Worm (Caenorhabditis elegans): ENCODE measurements around the gene irld-66.

irld-66 gene

ce11 chrII:2937852-2938251, 2.8 kb downstream of the irld-66 start, which contains the start of gene irld-65:
Gene irld-65 (minus strand): TSS chrII:2937952.
- no peak for TF ChIP-seq T26A5.8 (tag; optimal IDR thresholded peaks at IDR 0.05)
- TF ChIP-seq ets-4 (GFP tag; optimal IDR thresholded peaks at IDR 0.05) = no peak
- no peak for TF ChIP-seq Y67H2A.10 (GFP tag; conservative IDR thresholded peaks at IDR 0.05)
- no peak for TF ChIP-seq dox-1 (GFP tag; IDR thresholded peaks at IDR 0.05)
- no peak for TF ChIP-seq hlh-12 (tag; optimal IDR thresholded peaks at IDR 0.05)
- TF ChIP-seq hrde-1 (tag; optimal IDR thresholded peaks at IDR 0.05; ENCODE audit: borderline replicate concordance) = no peak
- TF ChIP-seq ceh-58 (GFP tag; IDR thresholded peaks at IDR 0.05) = no peak
- no peak for TF ChIP-seq D2030.7 (GFP tag; IDR thresholded peaks at IDR 0.05)
- no peak for TF ChIP-seq B0035.1 (tag; optimal IDR thresholded peaks at IDR 0.05)
- no peak for TF ChIP-seq unc-130 (GFP tag; optimal IDR thresholded peaks at IDR 0.05)
- TF ChIP-seq ceh-100 (GFP tag; IDR thresholded peaks at IDR 0.05) = no peak
- no peak for TF ChIP-seq xnd-1 (tag; optimal IDR thresholded peaks at IDR 0.05)
- no peak for TF ChIP-seq F23B12.7 (tag; optimal IDR thresholded peaks at IDR 0.05; ENCODE audit: insufficient read depth)
- no peak for TF ChIP-seq aptf-3 (GFP tag; IDR thresholded peaks at IDR 0.05)
- no peak for TF ChIP-seq nhr-80 (tag; optimal IDR thresholded peaks at IDR 0.05)

ce11 chrII:2934354-2934753, 6.3 kb downstream of the irld-66 start, which contains the start of gene irld-67:
Gene irld-67 (minus strand): TSS chrII:2934454.
- TF ChIP-seq C17E4.6 (GFP tag; IDR thresholded peaks at IDR 0.05) = no peak
- TF ChIP-seq hrde-1 (tag; optimal IDR thresholded peaks at IDR 0.05; ENCODE audit: borderline replicate concordance) = no peak
- TF ChIP-seq zim-3 (tag; optimal IDR thresholded peaks at IDR 0.05) = no peak
- TF ChIP-seq hlh-26 (GFP tag; conservative IDR thresholded peaks at IDR 0.05) = no peak
- TF ChIP-seq nhr-27 (tag; optimal IDR thresholded peaks at IDR 0.05) = no peak
- no peak for TF ChIP-seq ekl-4 (GFP tag; IDR thresholded peaks at IDR 0.05)
- no peak for TF ChIP-seq aptf-3 (GFP tag; IDR thresholded peaks at IDR 0.05)
- no peak for TF ChIP-seq bed-1 (GFP tag; IDR thresholded peaks at IDR 0.05)
- TF ChIP-seq ceh-91 (GFP tag; IDR thresholded peaks at IDR 0.05) = no peak
- TF ChIP-seq lin-26 (GFP tag; IDR thresholded peaks at IDR 0.05) = no peak

- TF ChIP-seq zfh-2 (GFP tag; conservative IDR thresholded peaks at IDR 0.05) (peak; percentile 62; the same call in 1 of the 2 replicates), snpc-4 (GFP tag; optimal IDR thresholded peaks at IDR 0.05) (no peak), snpc-4 (tag; optimal IDR thresholded peaks at IDR 0.05) (no peak)
Measured at ce11 chrII:2931564-2931963, 9.1 kb downstream of the irld-66 start.

ce11 chrII:2930499-2930898, 10.1 kb downstream of the irld-66 start, which contains the start of the genes irld-64 and irld-63:
Gene irld-64 (minus strand): TSS chrII:2930599.
Gene irld-63 (plus strand): TSS chrII:2930728.
- no peak for TF ChIP-seq ztf-18 (tag; optimal IDR thresholded peaks at IDR 0.05)
- TF ChIP-seq hlh-12 (tag; optimal IDR thresholded peaks at IDR 0.05) = no peak
- TF ChIP-seq T07F8.4 (tag; optimal IDR thresholded peaks at IDR 0.05) = no peak
- TF ChIP-seq Y53G8AR.9 (GFP tag; conservative IDR thresholded peaks at IDR 0.05) = no peak
- TF ChIP-seq lin-35 (GFP tag; optimal IDR thresholded peaks at IDR 0.05) = no peak
- TF ChIP-seq repo-1 (tag; optimal IDR thresholded peaks at IDR 0.05) = no peak
- no peak for TF ChIP-seq F23B12.7 (tag; optimal IDR thresholded peaks at IDR 0.05; ENCODE audit: insufficient read depth)
- TF ChIP-seq mel-28 (tag; optimal IDR thresholded peaks at IDR 0.05; ENCODE audit: borderline replicate concordance) = no peak
- no peak for TF ChIP-seq madf-8 (GFP tag; conservative IDR thresholded peaks at IDR 0.05)
- no peak for TF ChIP-seq ztf-6 (GFP tag; IDR thresholded peaks at IDR 0.05)
- TF ChIP-seq attf-6 (GFP tag; IDR thresholded peaks at IDR 0.05) = no peak
- TF ChIP-seq nhr-179 (tag; optimal IDR thresholded peaks at IDR 0.05) = no peak
- TF ChIP-seq xnd-1 (tag; optimal IDR thresholded peaks at IDR 0.05) = no peak
- no peak for TF ChIP-seq C06A6.2 (GFP tag; conservative IDR thresholded peaks at IDR 0.05)
- no peak for TF ChIP-seq pha-4 (tag; optimal IDR thresholded peaks at IDR 0.05)
- TF ChIP-seq bed-1 (GFP tag; IDR thresholded peaks at IDR 0.05) = no peak
- TF ChIP-seq madf-3 (GFP tag; IDR thresholded peaks at IDR 0.05) = no peak

Data from whole organism, young adult.